Worm (Caenorhabditis elegans) whole organism, mixed stage, embryonic: ENCODE measurements around the gene F55G7.3.

ENCODE experiments used
- nhr-12 ChIP-seq: fragments of 150-350 bp; optimal IDR thresholded peaks from 2 replicates; lab custom pipeline; 2014; ENCODE audit warnings: missing biosample characterization, missing genetic modification characterization
- nhr-237 ChIP-seq: fragments of 150-350 bp; optimal IDR thresholded peaks from 2 replicates; lab custom pipeline; 2014; ENCODE audit warnings: missing biosample characterization, missing genetic modification characterization
- nhr-76 ChIP-seq: sonication (generic microtip); optimal IDR thresholded peaks from 2 replicates; lab custom pipeline; 2017; ENCODE audit warnings: missing biosample characterization, missing genetic modification characterization
- snpc-4 ChIP-seq: fragments of 150-350 bp; optimal IDR thresholded peaks from 2 replicates; lab custom pipeline; 2014; ENCODE audit warnings: missing biosample characterization, missing genetic modification characterization
- ztf-11 ChIP-seq: fragments of 150-350 bp; optimal IDR thresholded peaks from 2 replicates; lab custom pipeline; 2014; ENCODE audit warnings: missing biosample characterization, missing genetic modification characterization

DNA sequence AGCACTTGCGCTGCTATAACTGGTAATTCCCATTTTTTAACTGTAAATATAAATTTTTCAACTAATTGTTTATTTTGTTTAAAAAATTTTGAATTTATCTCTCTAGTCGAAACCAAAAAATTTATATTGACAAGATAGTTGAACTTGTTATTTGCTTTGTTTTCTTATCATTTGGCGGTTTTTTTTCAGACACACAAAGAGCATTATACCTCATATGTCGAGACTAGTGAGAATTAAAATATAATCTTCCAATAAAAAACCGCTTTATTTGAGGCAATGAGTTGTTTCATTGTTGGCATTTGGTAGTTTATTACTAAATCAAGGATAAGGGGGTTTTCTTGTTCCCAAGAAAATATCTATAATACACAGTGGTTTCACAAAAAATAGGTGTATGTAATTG lies 33.6 kb downstream of the F55G7.3 start:
- TF ChIP-seq snpc-4 (no peak), nhr-237 (tag; lab: Kevin White, UChicago) (no peak), nhr-12 (tag; lab: Kevin White, UChicago) (no peak), ztf-11 (tag; lab: Kevin White, UChicago) (no peak), nhr-76 (tag; lab: Kevin White, UChicago) (no peak)
